Worm (Caenorhabditis elegans) whole organism, L4/young adult: ENCODE data around the gene exos-4.2.

Experiments used
- W03F9.2 ChIP-seq: fragments of 150-350 bp; optimal IDR thresholded peaks from 2 replicates; lab custom pipeline; 2014; ENCODE audit warnings: missing biosample characterization, missing genetic modification characterization
- him-1 ChIP-seq: sonication (generic microtip); optimal IDR thresholded peaks from 2 replicates; lab custom pipeline; 2016; ENCODE audit warnings: missing genotype, missing genetic modification reagents, missing genetic modification characterization, missing compliant biosample characterization

- TF ChIP-seq him-1 (tag; lab: Kevin White, UChicago) (no peak), W03F9.2 (tag; lab: Kevin White, UChicago) (no peak)
Observed at ce11 chrIII:909540-909939, 49.5 kb downstream of the exos-4.2 start, which contains the start of gene crls-1.
